Worm (Caenorhabditis elegans): ENCODE data around the gene F20D6.12.
A peak's percentile ranks its signal among the peaks of the same experiment; 100 is the strongest.

F20D6.12 gene

ce11 chrV:8228712-8229119, 38.8 kb upstream of the F20D6.12 start (continued):
- TF ChIP-seq fos-1 (tag; optimal IDR thresholded peaks at IDR 0.05) (no peak), lim-7 (GFP tag; IDR thresholded peaks at IDR 0.05) (no peak), zfp-3 (GFP tag; conservative IDR thresholded peaks at IDR 0.05) (no peak), tag-97 (GFP tag; IDR thresholded peaks at IDR 0.05) (no peak), rbr-2 (tag; optimal IDR thresholded peaks at IDR 0.05) (peak; percentile 83), nhr-48 (tag; optimal IDR thresholded peaks at IDR 0.05) (peak; percentile 81), dve-1 (tag; optimal IDR thresholded peaks at IDR 0.05; ENCODE audit: insufficient read depth) (peak; percentile 92), madf-5 (GFP tag; IDR thresholded peaks at IDR 0.05) (no peak), sdz-12 (GFP tag; optimal IDR thresholded peaks at IDR 0.05) (no peak), aly-2 (tag; optimal IDR thresholded peaks at IDR 0.05) (no peak), saeg-2 (GFP tag; IDR thresholded peaks at IDR 0.05) (0 out of 2 replicates have a peak, but pooled peaks have one; percentile 47), unc-130 (GFP tag; optimal IDR thresholded peaks at IDR 0.05) (peak; percentile 91), ZK337.2 (GFP tag; IDR thresholded peaks at IDR 0.05) (no peak), mdl-1 (tag; optimal IDR thresholded peaks at IDR 0.05) (peak; percentile 48 to 51), ztf-11 (tag; optimal IDR thresholded peaks at IDR 0.05) (no peak), tra-1 (GFP tag; IDR thresholded peaks at IDR 0.05) (peak; percentile 83), hmg-1.1 (GFP tag; IDR thresholded peaks at IDR 0.05) (peak; percentile 88), php-3 (GFP tag; IDR thresholded peaks at IDR 0.05) (peak; percentile 73), dmd-8 (GFP tag; IDR thresholded peaks at IDR 0.05) (no peak), ceh-62 (tag; optimal IDR thresholded peaks at IDR 0.05) (no peak), zip-2 (tag; optimal IDR thresholded peaks at IDR 0.05) (no peak), ceh-32 (tag; optimal IDR thresholded peaks at IDR 0.05; ENCODE audit: poor library complexity) (no peak), duxl-1 (tag; optimal IDR thresholded peaks at IDR 0.05; ENCODE audit: poor library complexity) (peak; percentile 92), egl-43 (GFP tag; IDR thresholded peaks at IDR 0.05) (no peak), nhr-41 (GFP tag; IDR thresholded peaks at IDR 0.05) (0 out of 2 replicates have a peak, but pooled peaks have one; percentile 8), snpc-4 (tag; optimal IDR thresholded peaks at IDR 0.05) (peak; percentile 96), nhr-6 (tag; optimal IDR thresholded peaks at IDR 0.05) (peak; percentile 65), skn-1 (tag; optimal IDR thresholded peaks at IDR 0.05) (no peak), unc-39 (tag; optimal IDR thresholded peaks at IDR 0.05) (no peak), jun-1 (tag; optimal IDR thresholded peaks at IDR 0.05) (no peak), spr-3 (GFP tag; optimal IDR thresholded peaks at IDR 0.05) (peak; percentile 68), mdt-29 (GFP tag; IDR thresholded peaks at IDR 0.05) (peak; percentile 70), ceh-28 (tag; optimal IDR thresholded peaks at IDR 0.05) (no peak), zfp-2 (tag; optimal IDR thresholded peaks at IDR 0.05) (peak; percentile 44), D1046.2 (GFP tag; IDR thresholded peaks at IDR 0.05) (no peak), lsy-2 (tag; optimal IDR thresholded peaks at IDR 0.05) (peak in 1 of 2 experiments; percentile 77), zag-1 (tag; optimal IDR thresholded peaks at IDR 0.05) (no peak), lin-15B (tag; optimal IDR thresholded peaks at IDR 0.05) (no peak), pha-4 (GFP tag; IDR thresholded peaks at IDR 0.05) (peak; percentile 86), pha-4 (tag; optimal IDR thresholded peaks at IDR 0.05) (no peak), mep-1 (tag; optimal IDR thresholded peaks at IDR 0.05) (peak; percentile 93), pqm-1 (tag; optimal IDR thresholded peaks at IDR 0.05) (peak; percentile 8), mxl-2 (GFP tag; conservative IDR thresholded peaks at IDR 0.05) (no peak), nhr-111 (GFP tag; optimal IDR thresholded peaks at IDR 0.05) (peak; percentile 70), hlh-11 (tag; optimal IDR thresholded peaks at IDR 0.05) (peak; percentile 83), ces-1 (GFP tag; optimal IDR thresholded peaks at IDR 0.05) (peak; percentile 13), fkh-10 (GFP tag; optimal IDR thresholded peaks at IDR 0.05) (no peak), mxl-3 (GFP tag; optimal IDR thresholded peaks at IDR 0.05) (peak; percentile 66), F26F4.8 (GFP tag; conservative IDR thresholded peaks at IDR 0.05) (no peak), nhr-77 (tag; optimal IDR thresholded peaks at IDR 0.05) (peak; percentile 54), aha-1 (tag) (no peak), spr-1 (tag; optimal IDR thresholded peaks at IDR 0.05) (peak; percentile 85), lin-1 (GFP tag; IDR thresholded peaks at IDR 0.05) (peak; percentile 49; the same call in 1 of the 2 replicates)

Measured in whole organism, L4 larva.